Fruit fly (Drosophila melanogaster) whole organism, prepupa: ENCODE data around the gene VGlut.
A peak's percentile ranks its signal among the peaks of the same experiment; 100 is the strongest.

Experiments used
- Blimp-1 ChIP-seq: fragments of 200-800 bp; sonication (Bioruptor generic); optimal IDR thresholded peaks from 3 replicates; lab custom pipeline; 2017; ENCODE audit warnings: missing biosample characterization, missing genetic modification characterization, mild to moderate bottlenecking, moderate library complexity, missing genetic modification reagents
- CG9139 ChIP-seq: fragments of 200-800 bp; sonication (Bioruptor generic); optimal IDR thresholded peaks from 3 replicates; lab custom pipeline; 2017; ENCODE audit warnings: missing biosample characterization, mild to moderate bottlenecking, missing genetic modification characterization
- Met ChIP-seq: fragments of 200-800 bp; sonication (Bioruptor generic); optimal IDR thresholded peaks from 3 replicates; lab custom pipeline; 2016; ENCODE audit warnings: missing biosample characterization, missing genetic modification characterization
- acj6 ChIP-seq: fragments of 200-800 bp; sonication (Bioruptor generic); optimal IDR thresholded peaks from 3 replicates; lab custom pipeline; 2016; ENCODE audit warnings: missing biosample characterization, missing genetic modification characterization

dm6 chr2L:2365077-2365651 is 34.9 kb upstream of the VGlut start, which contains the start of the genes Rab5 and Axud1:
- TF ChIP-seq Blimp-1 (GFP tag; lab: Kevin White, UChicago), result no peak
- TF ChIP-seq Met (GFP tag; lab: Kevin White, UChicago), result no peak
- TF ChIP-seq acj6 (GFP tag; lab: Kevin White, UChicago), result no peak
- TF ChIP-seq CG9139 (GFP tag; lab: Kevin White, UChicago), result peak; percentile 39
